Worm (Caenorhabditis elegans) whole organism, L1 larva: Measurements from ENCODE around the gene Y94A7B.11.

Source experiments
- hlh-17 ChIP-seq: fragments of 200-800 bp; sonication (Bioruptor generic); optimal IDR thresholded peaks from 2 replicates; lab custom pipeline; 2018; ENCODE audit warnings: missing genetic modification characterization, mild to moderate bottlenecking, missing compliant biosample characterization, moderate library complexity, borderline replicate concordance
- unc-62 ChIP-seq: fragments of 150-350 bp; optimal IDR thresholded peaks from 2 replicates; lab custom pipeline; 2014; ENCODE audit warnings: missing biosample characterization, missing genetic modification reagents, missing genetic modification characterization
- unc-86 ChIP-seq: sonication (generic microtip); optimal IDR thresholded peaks from 2 replicates; lab custom pipeline; 2016; ENCODE audit warnings: missing genetic modification characterization, missing compliant biosample characterization

ce11 chrV:17755592-17755991 is 46.8 kb downstream of the Y94A7B.11 start, which contains the start of gene pgp-9:
- TF ChIP-seq unc-86 (tag; lab: Kevin White, UChicago) = no peak
- no peak for TF ChIP-seq hlh-17
- no peak for TF ChIP-seq unc-62
